Worm (Caenorhabditis elegans) whole organism, mixed stage, embryonic: ENCODE data around the gene best-18.

ENCODE experiments used
- M03D4.4 ChIP-seq: sonication (generic microtip); optimal IDR thresholded peaks from 2 replicates; lab custom pipeline; 2017; ENCODE audit warnings: mild to moderate bottlenecking, missing genetic modification characterization, missing compliant biosample characterization
- bed-3 ChIP-seq: fragments of 200-800 bp; sonication (Bioruptor generic); optimal IDR thresholded peaks from 3 replicates; lab custom pipeline; 2018; ENCODE audit warnings: mild to moderate bottlenecking, missing genetic modification characterization, moderate library complexity, missing compliant biosample characterization
- blmp-1 ChIP-seq: fragments of 150-350 bp; optimal IDR thresholded peaks from 2 replicates; lab custom pipeline; 2014; ENCODE audit warnings: missing biosample characterization, missing genetic modification characterization
- ceh-39 ChIP-seq: fragments of 150-350 bp; optimal IDR thresholded peaks from 2 replicates; lab custom pipeline; 2014; ENCODE audit warnings: missing biosample characterization, missing genetic modification characterization
- ceh-43 ChIP-seq: fragments of 200-800 bp; sonication (Bioruptor generic); optimal IDR thresholded peaks from 2 replicates; lab custom pipeline; 2018; ENCODE audit warnings: mild to moderate bottlenecking, missing genetic modification characterization, moderate library complexity, missing compliant biosample characterization
- ceh-83 ChIP-seq: fragments of 200-800 bp; sonication (Bioruptor generic); optimal IDR thresholded peaks from 2 replicates; lab custom pipeline; 2018; ENCODE audit warnings: mild to moderate bottlenecking, missing genetic modification characterization, missing compliant biosample characterization
- ces-1 ChIP-seq: fragments of 150-350 bp; optimal IDR thresholded peaks from 2 replicates; lab custom pipeline; 2014; ENCODE audit warnings: missing biosample characterization, missing genetic modification reagents, missing genetic modification characterization
- drap-1 ChIP-seq: fragments of 200-800 bp; sonication (Bioruptor generic); optimal IDR thresholded peaks from 3 replicates; lab custom pipeline; 2018; ENCODE audit warnings: mild to moderate bottlenecking, missing genetic modification characterization, missing compliant biosample characterization
- elt-1 ChIP-seq: sonication (generic microtip); optimal IDR thresholded peaks from 2 replicates; lab custom pipeline; 2017; ENCODE audit warnings: missing genetic modification characterization, mild to moderate bottlenecking, missing compliant biosample characterization, antibody characterized with exemption, moderate library complexity, borderline replicate concordance; ENCODE audit not compliant: insufficient read depth
- elt-3 ChIP-seq: fragments of 150-350 bp; optimal IDR thresholded peaks from 2 replicates; lab custom pipeline; 2014; ENCODE audit warnings: missing biosample characterization, missing genetic modification characterization
- flh-1 ChIP-seq: fragments of 200-800 bp; sonication (Bioruptor generic); optimal IDR thresholded peaks from 2 replicates; lab custom pipeline; 2018; ENCODE audit warnings: mild to moderate bottlenecking, missing genetic modification characterization, moderate library complexity, missing compliant biosample characterization
- ham-2 ChIP-seq: fragments of 200-800 bp; sonication (Bioruptor generic); optimal IDR thresholded peaks from 2 replicates; lab custom pipeline; 2018; ENCODE audit warnings: mild to moderate bottlenecking, missing genetic modification characterization, missing compliant biosample characterization
- hlh-1 ChIP-seq: fragments of 150-350 bp; optimal IDR thresholded peaks from 2 replicates; lab custom pipeline; 2014; ENCODE audit warnings: missing biosample characterization, missing genetic modification reagents, missing genetic modification characterization
- lin-13 ChIP-seq: fragments of 150-350 bp; optimal IDR thresholded peaks from 2 replicates; lab custom pipeline; 2014; ENCODE audit warnings: missing biosample characterization, missing genetic modification characterization
- mab-5 ChIP-seq: fragments of 150-350 bp; optimal IDR thresholded peaks from 2 replicates; lab custom pipeline; 2014; ENCODE audit warnings: missing biosample characterization, missing genetic modification characterization
- mep-1 ChIP-seq: fragments of 150-350 bp; optimal IDR thresholded peaks from 2 replicates; lab custom pipeline; 2017; ENCODE audit warnings: missing biosample characterization, missing genetic modification reagents, missing genetic modification characterization, inconsistent platforms
- mls-2 ChIP-seq: sonication (generic microtip); optimal IDR thresholded peaks from 2 replicates; lab custom pipeline; 2016; ENCODE audit warnings: mild to moderate bottlenecking, missing genetic modification characterization, moderate library complexity, missing compliant biosample characterization
- nhr-2 ChIP-seq: fragments of 150-350 bp; optimal IDR thresholded peaks from 2 replicates; lab custom pipeline; 2014; ENCODE audit warnings: missing biosample characterization, missing genetic modification characterization
- nhr-237 ChIP-seq: fragments of 150-350 bp; optimal IDR thresholded peaks from 2 replicates; lab custom pipeline; 2014; ENCODE audit warnings: missing biosample characterization, missing genetic modification characterization
- nhr-28 ChIP-seq: fragments of 150-350 bp; optimal IDR thresholded peaks from 2 replicates; lab custom pipeline; 2014; ENCODE audit warnings: missing biosample characterization, missing genetic modification characterization
- nhr-76 ChIP-seq: sonication (generic microtip); optimal IDR thresholded peaks from 2 replicates; lab custom pipeline; 2017; ENCODE audit warnings: missing biosample characterization, missing genetic modification characterization
- pha-4 ChIP-seq: fragments of 150-350 bp; optimal IDR thresholded peaks from 2 replicates; lab custom pipeline; 2018; ENCODE audit warnings: missing biosample characterization, missing genetic modification reagents, missing genetic modification characterization
- sem-2 ChIP-seq: fragments of 200-800 bp; sonication (Bioruptor generic); optimal IDR thresholded peaks from 2 replicates; lab custom pipeline; 2018; ENCODE audit warnings: mild to moderate bottlenecking, missing genetic modification characterization, missing compliant biosample characterization
- snpc-4 ChIP-seq: fragments of 150-350 bp; optimal IDR thresholded peaks from 2 replicates; lab custom pipeline; 2014; ENCODE audit warnings: missing biosample characterization, missing genetic modification characterization
- sptf-1 ChIP-seq: sonication (generic microtip); optimal IDR thresholded peaks from 2 replicates; lab custom pipeline; 2017; ENCODE audit warnings: mild to moderate bottlenecking, missing genetic modification characterization, moderate library complexity, missing compliant biosample characterization
- tbx-8 ChIP-seq: fragments of 200-800 bp; sonication (Bioruptor generic); optimal IDR thresholded peaks from 2 replicates; lab custom pipeline; 2018; ENCODE audit warnings: mild to moderate bottlenecking, missing genetic modification characterization, moderate library complexity, missing compliant biosample characterization
- unc-120 ChIP-seq: sonication (generic microtip); optimal IDR thresholded peaks from 2 replicates; lab custom pipeline; 2017; ENCODE audit warnings: missing genetic modification characterization, missing compliant biosample characterization; ENCODE audit not compliant: poor library complexity, severe bottlenecking
- unc-39 ChIP-seq: fragments of 150-350 bp; optimal IDR thresholded peaks from 2 replicates; lab custom pipeline; 2014; ENCODE audit warnings: missing biosample characterization, missing genetic modification characterization
- unc-62 ChIP-seq: fragments of 150-350 bp; optimal IDR thresholded peaks from 2 replicates; lab custom pipeline; 2014; ENCODE audit warnings: missing biosample characterization, missing genetic modification reagents, missing genetic modification characterization
- ztf-11 ChIP-seq: fragments of 150-350 bp; optimal IDR thresholded peaks from 2 replicates; lab custom pipeline; 2014; ENCODE audit warnings: missing biosample characterization, missing genetic modification characterization

best-18 gene

DNA sequence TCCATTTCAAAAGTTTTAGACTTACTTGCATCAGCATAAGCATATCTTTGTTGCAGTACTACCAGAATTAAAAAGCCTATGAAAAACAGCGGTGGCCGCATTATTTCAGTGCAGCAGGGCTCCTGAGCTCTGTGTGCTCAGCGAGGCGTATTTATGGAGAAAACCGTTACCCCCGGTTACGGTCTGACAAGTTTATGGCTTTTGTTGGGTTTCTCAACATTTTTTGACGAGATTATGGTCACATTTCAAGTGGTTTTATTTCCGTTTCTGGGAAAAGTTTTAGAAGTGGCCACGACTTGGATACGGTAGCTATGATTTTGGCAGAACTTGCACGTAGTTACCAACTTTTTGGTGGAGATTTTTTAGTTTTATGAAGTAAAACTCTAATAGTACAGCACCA is 21.8 kb downstream of the best-18 start, which contains the start of gene paml-1:
Gene paml-1 (minus strand): TSS at position 101 of the 400 bp plus-strand sequence.
- TF ChIP-seq unc-39 (tag; lab: Kevin White, UChicago) (no peak), ceh-83 (GFP tag; lab: Kevin White, UChicago) (no peak), M03D4.4 (tag; lab: Kevin White, UChicago) (no peak), ceh-39 (tag; lab: Kevin White, UChicago) (no peak), nhr-76 (tag; lab: Kevin White, UChicago) (no peak), snpc-4 (tag; lab: Kevin White, UChicago) (no peak), mab-5 (tag; lab: Kevin White, UChicago) (no peak)

DNA sequence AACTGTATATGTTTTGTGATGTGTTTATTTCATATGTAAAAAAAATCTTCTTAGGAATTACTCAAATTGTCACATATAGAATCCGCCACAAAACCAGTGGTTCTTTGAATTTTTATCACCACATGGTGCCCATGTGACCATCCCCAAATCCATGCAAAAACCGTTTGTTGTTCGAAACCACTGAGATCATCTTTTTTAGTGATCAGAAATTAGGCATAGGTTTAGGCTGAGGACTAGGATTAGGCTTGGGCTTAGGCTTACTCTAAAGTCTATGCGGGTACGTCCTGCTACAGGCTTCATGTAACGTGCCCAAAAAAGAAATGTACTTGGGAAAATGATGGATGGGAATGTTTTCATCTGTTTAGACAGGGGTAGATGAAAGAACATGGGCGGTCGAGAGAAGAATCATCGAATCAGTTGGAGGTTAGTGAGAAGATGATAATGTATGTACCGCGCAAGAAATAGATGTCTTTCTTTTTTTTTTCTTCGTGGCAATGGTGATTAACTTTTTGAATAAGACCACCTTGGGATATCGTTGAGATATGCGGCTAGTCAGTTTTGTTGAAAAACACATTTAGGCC is 24.2 kb downstream of the best-18 start:
- TF ChIP-seq snpc-4 (tag; lab: Kevin White, UChicago) (no peak), ceh-43 (no peak), nhr-237 (tag; lab: Kevin White, UChicago) (no peak), M03D4.4 (tag; lab: Kevin White, UChicago) (no peak), lin-13 (tag; lab: Kevin White, UChicago) (no peak), nhr-2 (tag; lab: Kevin White, UChicago) (no peak), elt-1 (tag; lab: Kevin White, UChicago) (no peak), sem-2 (GFP tag; lab: Kevin White, UChicago) (no peak), nhr-28 (tag; lab: Kevin White, UChicago) (no peak), nhr-76 (tag; lab: Kevin White, UChicago) (no peak), blmp-1 (tag; lab: Kevin White, UChicago) (no peak), elt-3 (no peak), tbx-8 (GFP tag; lab: Kevin White, UChicago) (no peak), mep-1 (no peak), ham-2 (no peak), drap-1 (no peak), mab-5 (tag; lab: Kevin White, UChicago) (no peak), ztf-11 (tag; lab: Kevin White, UChicago) (no peak)

ce11 chrIII:10238448-10239154 is 26.4 kb downstream of the best-18 start, which contains the start of gene Y70G10A.3:
TSS of gene Y70G10A.3 (plus strand) at chrIII:10239104.
- no peak for TF ChIP-seq elt-3
- no peak for TF ChIP-seq nhr-237 (tag; lab: Kevin White, UChicago)
- TF ChIP-seq mep-1 = no peak
- TF ChIP-seq ces-1 (GFP tag; lab: Kevin White, UChicago) = no peak
- no peak for TF ChIP-seq flh-1 (GFP tag; lab: Kevin White, UChicago)
- no peak for TF ChIP-seq bed-3 (GFP tag; lab: Kevin White, UChicago)
- TF ChIP-seq nhr-28 (tag; lab: Kevin White, UChicago) = no peak
- TF ChIP-seq ztf-11 (tag; lab: Kevin White, UChicago) = no peak
- TF ChIP-seq ceh-39 (tag; lab: Kevin White, UChicago) = no peak
- TF ChIP-seq mls-2 (tag; lab: Kevin White, UChicago) = no peak
- no peak for TF ChIP-seq ceh-83 (GFP tag; lab: Kevin White, UChicago)
- TF ChIP-seq drap-1 = no peak

- no peak for TF ChIP-seq mab-5 (tag; lab: Kevin White, UChicago)
- TF ChIP-seq unc-62 (GFP tag; lab: Kevin White, UChicago) = no peak
- TF ChIP-seq unc-120 (tag; lab: Kevin White, UChicago) = no peak
- TF ChIP-seq M03D4.4 (tag; lab: Kevin White, UChicago) = no peak
- TF ChIP-seq nhr-2 (tag; lab: Kevin White, UChicago) = no peak
- no peak for TF ChIP-seq nhr-28 (tag; lab: Kevin White, UChicago)
- TF ChIP-seq ces-1 (GFP tag; lab: Kevin White, UChicago) = no peak
- no peak for TF ChIP-seq bed-3 (GFP tag; lab: Kevin White, UChicago)
- no peak for TF ChIP-seq drap-1
- TF ChIP-seq unc-39 (tag; lab: Kevin White, UChicago) = no peak
- no peak for TF ChIP-seq sptf-1 (tag; lab: Kevin White, UChicago)
- TF ChIP-seq hlh-1 (tag; lab: Kevin White, UChicago) = no peak
- TF ChIP-seq snpc-4 (tag; lab: Kevin White, UChicago) = no peak
- TF ChIP-seq lin-13 (tag; lab: Kevin White, UChicago) = no peak
- no peak for TF ChIP-seq nhr-237 (tag; lab: Kevin White, UChicago)
- TF ChIP-seq mls-2 (tag; lab: Kevin White, UChicago) = no peak
- TF ChIP-seq pha-4 (tag; lab: Kevin White, UChicago) = no peak
These were observed 27.9 kb downstream of the best-18 start for ce11 chrIII:10240073-10240472.
